Fruit fly (Drosophila melanogaster): ENCODE measurements around the gene CG5280.

- no peak for TF ChIP-seq usp (GFP tag; optimal IDR thresholded peaks at IDR 0.05)
- TF ChIP-seq psq (optimal IDR thresholded peaks at IDR 0.05): no peak
- TF ChIP-seq pan (optimal IDR thresholded peaks at IDR 0.05): no peak
- no peak for TF ChIP-seq EcR (GFP tag; optimal IDR thresholded peaks at IDR 0.05)
- TF ChIP-seq CG8478 (optimal IDR thresholded peaks at IDR 0.05): no peak
- no peak for TF ChIP-seq Dll (optimal IDR thresholded peaks at IDR 0.05)
Observed at dm6 chr3L:9011485-9012389, 21.7 kb upstream of the CG5280 start.
